Fruit fly (Drosophila melanogaster): Measurements from ENCODE around the gene emc.

The emc gene

DNA sequence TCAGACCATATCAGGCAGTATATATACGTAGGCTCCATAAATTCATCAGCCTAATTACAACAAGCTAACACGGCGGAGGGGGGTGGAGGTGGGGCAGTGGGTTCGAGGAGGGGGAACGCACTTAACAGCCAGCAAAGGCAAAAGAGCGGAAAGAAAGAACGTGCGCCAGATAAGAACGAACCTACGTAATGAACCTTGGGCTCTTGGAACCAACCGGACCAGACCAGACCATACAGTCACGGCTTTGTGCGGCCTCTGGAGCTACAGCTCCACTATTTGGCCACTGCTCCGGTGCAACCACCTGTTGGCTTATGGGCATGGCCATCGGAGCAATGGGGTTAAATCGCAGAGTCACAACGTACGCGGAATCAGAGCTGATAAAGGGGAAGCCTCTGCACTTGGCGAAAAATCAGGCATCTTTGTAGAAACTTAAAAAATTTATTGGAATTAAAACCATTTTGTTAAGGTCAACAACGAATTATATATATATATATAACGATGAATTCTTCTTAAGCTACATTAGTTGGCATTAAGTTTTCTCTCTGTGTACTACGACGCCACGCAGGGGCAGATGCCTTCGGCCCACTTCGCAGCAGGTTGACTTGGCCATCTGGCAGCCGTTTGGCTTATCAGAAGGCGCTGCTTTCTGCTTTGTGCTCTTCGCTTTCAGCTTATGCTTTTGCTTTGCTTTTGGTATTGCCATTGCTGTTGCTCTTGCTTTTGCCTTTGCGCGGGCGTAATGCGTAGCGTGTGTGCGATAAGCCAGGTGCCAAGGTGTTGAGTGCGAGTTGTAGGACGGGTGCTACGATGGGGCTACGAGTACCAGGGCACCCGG lies 31.9 kb downstream of the emc start (continued):
- TF ChIP-seq D19B (GFP tag; optimal IDR thresholded peaks at IDR 0.05), result peak; percentile 68
- peak; percentile 82 for TF ChIP-seq E2f2 (GFP tag; IDR thresholded peaks at IDR 0.05)
- peak; percentile 97 for TF ChIP-seq CG3847 (GFP tag; IDR thresholded peaks at IDR 0.05)
- TF ChIP-seq CG15073 (GFP tag; optimal IDR thresholded peaks at IDR 0.05), result peak; percentile 55
- peak; percentile 93 for TF ChIP-seq gce (GFP tag; IDR thresholded peaks at IDR 0.05)
- TF ChIP-seq CG1233 (GFP tag; optimal IDR thresholded peaks at IDR 0.05), result peak; percentile 78
- peak; percentile 93 for TF ChIP-seq danr (GFP tag; IDR thresholded peaks at IDR 0.05)
- peak; percentile 72 for TF ChIP-seq scrt (GFP tag; optimal IDR thresholded peaks at IDR 0.05)
- peak; percentile 35 for TF ChIP-seq Myb (GFP tag; optimal IDR thresholded peaks at IDR 0.05)
- TF ChIP-seq CG8765 (GFP tag; IDR thresholded peaks at IDR 0.05), result peak; percentile 84
- TF ChIP-seq Ravus (GFP tag; IDR thresholded peaks at IDR 0.05), result peak; percentile 86
- peak; percentile 58 to 67 for TF ChIP-seq Pdp1 (GFP tag; optimal IDR thresholded peaks at IDR 0.05)
- TF ChIP-seq Eip74EF (GFP tag; optimal IDR thresholded peaks at IDR 0.05), result peak in 1 of 2 experiments; percentile 85
- peak; percentile 71 for TF ChIP-seq Bteb2 (GFP tag; optimal IDR thresholded peaks at IDR 0.05)
- TF ChIP-seq kay (GFP tag; optimal IDR thresholded peaks at IDR 0.05), result peak; percentile 68
- peak; percentile 90 for TF ChIP-seq CG13775 (GFP tag; optimal IDR thresholded peaks at IDR 0.05)
- TF ChIP-seq Dad (GFP tag; optimal IDR thresholded peaks at IDR 0.05), result peak; percentile 85
- peak; percentile 96 for TF ChIP-seq CG18599 (GFP tag; optimal IDR thresholded peaks at IDR 0.05)
- TF ChIP-seq CG5953 (GFP tag; IDR thresholded peaks at IDR 0.05), result peak; percentile 95
- peak; percentile 53 for TF ChIP-seq CG6254 (GFP tag; optimal IDR thresholded peaks at IDR 0.05)
- TF ChIP-seq nerfin-2 (GFP tag; IDR thresholded peaks at IDR 0.05; ENCODE audit: partially characterized antibody), result no peak
- peak; percentile 51 for TF ChIP-seq Bdp1 (GFP tag; optimal IDR thresholded peaks at IDR 0.05)
- TF ChIP-seq CG12155 (GFP tag; optimal IDR thresholded peaks at IDR 0.05), result peak; percentile 92
- peak; percentile 94 for TF ChIP-seq grau (tag; optimal IDR thresholded peaks at IDR 0.05)
- peak; percentile 43 for TF ChIP-seq zen (tag; optimal IDR thresholded peaks at IDR 0.05)
- no peak for TF ChIP-seq fru (optimal IDR thresholded peaks at IDR 0.05)
- peak; percentile 72 for TF ChIP-seq CG5180 (GFP tag; optimal IDR thresholded peaks at IDR 0.05)
- peak; percentile 75 for TF ChIP-seq Camta (GFP tag; optimal IDR thresholded peaks at IDR 0.05)
- TF ChIP-seq trh (GFP tag; optimal IDR thresholded peaks at IDR 0.05), result peak; percentile 88
- TF ChIP-seq eve (GFP tag; optimal IDR thresholded peaks at IDR 0.05), result peak in 1 of 2 experiments; percentile 95
- TF ChIP-seq tna (GFP tag; IDR thresholded peaks at IDR 0.05; ENCODE audit: partially characterized antibody), result no peak
- peak; percentile 98 for TF ChIP-seq Dbx (GFP tag; IDR thresholded peaks at IDR 0.05)
- no peak for TF ChIP-seq br (optimal IDR thresholded peaks at IDR 0.05)
- TF ChIP-seq dmrt11E (tag; optimal IDR thresholded peaks at IDR 0.05), result peak; percentile 79
- TF ChIP-seq cwo (GFP tag; optimal IDR thresholded peaks at IDR 0.05), result peak; percentile 97
- peak; percentile 73 for TF ChIP-seq maf-S (GFP tag; optimal IDR thresholded peaks at IDR 0.05)
- TF ChIP-seq zf30C (GFP tag; optimal IDR thresholded peaks at IDR 0.05), result peak; percentile 86
- peak; percentile 70 for TF ChIP-seq CG4854 (GFP tag; optimal IDR thresholded peaks at IDR 0.05)
- peak; percentile 89 for TF ChIP-seq Drgx (GFP tag; IDR thresholded peaks at IDR 0.05)
- TF ChIP-seq dm (GFP tag; optimal IDR thresholded peaks at IDR 0.05), result peak; percentile 20
- no peak for TF ChIP-seq stwl (tag; optimal IDR thresholded peaks at IDR 0.05)
- TF ChIP-seq chm (GFP tag; IDR thresholded peaks at IDR 0.05), result peak; percentile 96
- TF ChIP-seq CG3726 (GFP tag; IDR thresholded peaks at IDR 0.05), result peak; percentile 94
- peak; percentile 12 for TF ChIP-seq MTF-1 (GFP tag; optimal IDR thresholded peaks at IDR 0.05; ENCODE audit: borderline replicate concordance)
- peak; percentile 86; the same call in 1 of the 3 replicates for TF ChIP-seq sr (GFP tag; IDR thresholded peaks at IDR 0.05)
- peak; percentile 70 for TF ChIP-seq CG17912 (GFP tag; optimal IDR thresholded peaks at IDR 0.05)
- TF ChIP-seq Mrtf (GFP tag; IDR thresholded peaks at IDR 0.05), result peak; percentile 94
- peak; percentile 52 for TF ChIP-seq Jarid2 (GFP tag; optimal IDR thresholded peaks at IDR 0.05)
- TF ChIP-seq caup (GFP tag; optimal IDR thresholded peaks at IDR 0.05; ENCODE audit: severe bottlenecking), result peak; percentile 90
